Fruit fly (Drosophila melanogaster): ENCODE results near the gene Mcm6.

The Mcm6 gene

DNA sequence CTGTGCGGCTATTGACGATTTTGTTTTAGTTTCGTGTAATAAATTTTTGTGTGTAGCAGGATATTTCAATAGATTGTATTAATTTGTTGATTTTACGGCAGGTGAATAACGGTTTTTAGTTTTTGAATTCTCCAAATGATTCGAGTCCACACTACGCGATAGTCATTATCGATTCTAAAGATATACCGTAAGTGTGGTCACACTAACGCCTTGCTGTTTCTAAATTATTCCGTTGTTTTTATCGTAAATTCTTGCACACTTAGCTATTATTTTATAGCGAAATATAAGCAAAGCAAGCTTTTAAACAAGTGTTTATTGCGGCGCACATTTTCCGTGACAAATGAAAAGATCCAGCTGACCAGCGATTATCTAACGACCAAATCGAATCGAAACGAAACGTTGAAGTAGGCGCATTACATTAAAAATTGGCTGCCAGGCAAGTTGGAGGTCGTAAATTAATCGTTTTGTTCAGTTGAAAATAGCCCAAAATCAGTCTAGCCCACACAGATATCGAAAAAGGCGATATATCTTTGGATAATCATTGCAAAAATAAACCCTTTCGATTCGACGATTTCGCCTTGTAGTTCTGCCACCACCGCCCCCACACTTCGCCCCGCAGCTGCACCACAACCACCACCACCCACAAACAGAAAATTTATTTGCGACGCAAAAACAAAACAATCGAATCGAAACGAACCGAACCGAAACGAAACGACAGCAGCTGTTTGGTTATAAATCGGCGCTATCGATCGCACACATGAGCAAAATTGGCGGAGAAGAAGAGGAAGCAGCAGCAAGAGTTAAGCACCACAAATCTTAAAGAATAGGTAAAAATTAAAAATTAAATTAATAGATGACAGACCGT, 9.7 kb downstream of the Mcm6 start, which contains the start of gene Pink1:
Gene Pink1, plus strand, starts transcription at position 164 of the 865 bp plus-strand sequence.
- TF ChIP-seq Poxn (GFP tag; IDR thresholded peaks at IDR 0.05) (no peak), CG34224 (GFP tag; IDR thresholded peaks at IDR 0.05; ENCODE audit: partially characterized antibody) (peak; percentile 15; the same call in 2 of the 3 replicates), CG13894 (tag; optimal IDR thresholded peaks at IDR 0.05) (no peak), zen (tag; optimal IDR thresholded peaks at IDR 0.05) (no peak), dati (GFP tag; IDR thresholded peaks at IDR 0.05) (no peak), MESR4 (GFP tag; optimal IDR thresholded peaks at IDR 0.05) (peak; percentile 53), Bdp1 (GFP tag; optimal IDR thresholded peaks at IDR 0.05) (no peak), mld (GFP tag; IDR thresholded peaks at IDR 0.05; ENCODE audit: partially characterized antibody) (no peak), pfk (GFP tag; optimal IDR thresholded peaks at IDR 0.05) (peak; percentile 96), CG16815 (GFP tag; optimal IDR thresholded peaks at IDR 0.05) (no peak), gce (GFP tag; IDR thresholded peaks at IDR 0.05) (no peak), CG7372 (GFP tag; IDR thresholded peaks at IDR 0.05) (no peak), chm (GFP tag; IDR thresholded peaks at IDR 0.05) (no peak), bowl (GFP tag; IDR thresholded peaks at IDR 0.05) (no peak), CG6654 (GFP tag; optimal IDR thresholded peaks at IDR 0.05) (no peak), CG17829 (tag; optimal IDR thresholded peaks at IDR 0.05) (no peak), CG4282 (GFP tag; optimal IDR thresholded peaks at IDR 0.05) (no peak), CG13624 (GFP tag; optimal IDR thresholded peaks at IDR 0.05) (peak; percentile 91), cg (GFP tag; optimal IDR thresholded peaks at IDR 0.05) (peak; percentile 41), Drgx (GFP tag; IDR thresholded peaks at IDR 0.05) (no peak), nerfin-1 (tag; optimal IDR thresholded peaks at IDR 0.05) (no peak), so (GFP tag; IDR thresholded peaks at IDR 0.05) (no peak), grn (GFP tag; optimal IDR thresholded peaks at IDR 0.05) (no peak), Nf-YC (tag; optimal IDR thresholded peaks at IDR 0.05) (no peak), Mes4 (GFP tag; optimal IDR thresholded peaks at IDR 0.05) (no peak), Atf-2 (GFP tag; optimal IDR thresholded peaks at IDR 0.05) (no peak), sens (GFP tag) (peak; percentile 54), Doc2 (GFP tag; IDR thresholded peaks at IDR 0.05) (no peak), dimm (GFP tag; IDR thresholded peaks at IDR 0.05) (no peak), kni (GFP tag; optimal IDR thresholded peaks at IDR 0.05) (no peak), tup (GFP tag; optimal IDR thresholded peaks at IDR 0.05) (no peak), HmgZ (tag; optimal IDR thresholded peaks at IDR 0.05) (no peak), ems (GFP tag; optimal IDR thresholded peaks at IDR 0.05) (no peak), Hr3 (GFP tag; optimal IDR thresholded peaks at IDR 0.05) (no peak), chif (GFP tag; optimal IDR thresholded peaks at IDR 0.05) (no peak), jumu (GFP tag; optimal IDR thresholded peaks at IDR 0.05) (no peak), Elba2 (GFP tag; optimal IDR thresholded peaks at IDR 0.05) (no peak), CG17568 (GFP tag; optimal IDR thresholded peaks at IDR 0.05) (no peak), Dad (GFP tag; optimal IDR thresholded peaks at IDR 0.05) (no peak), CG18619 (GFP tag; optimal IDR thresholded peaks at IDR 0.05) (no peak), nau (GFP tag; optimal IDR thresholded peaks at IDR 0.05) (no peak), CG2116 (GFP tag; optimal IDR thresholded peaks at IDR 0.05) (peak; percentile 51), dysf (GFP tag; IDR thresholded peaks at IDR 0.05) (no peak), CG6683 (GFP tag; optimal IDR thresholded peaks at IDR 0.05) (no peak), Gug (GFP tag; IDR thresholded peaks at IDR 0.05) (no peak), Hand (GFP tag; optimal IDR thresholded peaks at IDR 0.05) (no peak), Ada2b (GFP tag; IDR thresholded peaks at IDR 0.05) (no peak), Asciz (GFP tag; optimal IDR thresholded peaks at IDR 0.05) (no peak), Chrac-16 (GFP tag; optimal IDR thresholded peaks at IDR 0.05) (no peak), Tbp (GFP tag; optimal IDR thresholded peaks at IDR 0.05) (no peak)
